Worm (Caenorhabditis elegans): ENCODE results near the gene str-1.

Gene str-1

DNA sequence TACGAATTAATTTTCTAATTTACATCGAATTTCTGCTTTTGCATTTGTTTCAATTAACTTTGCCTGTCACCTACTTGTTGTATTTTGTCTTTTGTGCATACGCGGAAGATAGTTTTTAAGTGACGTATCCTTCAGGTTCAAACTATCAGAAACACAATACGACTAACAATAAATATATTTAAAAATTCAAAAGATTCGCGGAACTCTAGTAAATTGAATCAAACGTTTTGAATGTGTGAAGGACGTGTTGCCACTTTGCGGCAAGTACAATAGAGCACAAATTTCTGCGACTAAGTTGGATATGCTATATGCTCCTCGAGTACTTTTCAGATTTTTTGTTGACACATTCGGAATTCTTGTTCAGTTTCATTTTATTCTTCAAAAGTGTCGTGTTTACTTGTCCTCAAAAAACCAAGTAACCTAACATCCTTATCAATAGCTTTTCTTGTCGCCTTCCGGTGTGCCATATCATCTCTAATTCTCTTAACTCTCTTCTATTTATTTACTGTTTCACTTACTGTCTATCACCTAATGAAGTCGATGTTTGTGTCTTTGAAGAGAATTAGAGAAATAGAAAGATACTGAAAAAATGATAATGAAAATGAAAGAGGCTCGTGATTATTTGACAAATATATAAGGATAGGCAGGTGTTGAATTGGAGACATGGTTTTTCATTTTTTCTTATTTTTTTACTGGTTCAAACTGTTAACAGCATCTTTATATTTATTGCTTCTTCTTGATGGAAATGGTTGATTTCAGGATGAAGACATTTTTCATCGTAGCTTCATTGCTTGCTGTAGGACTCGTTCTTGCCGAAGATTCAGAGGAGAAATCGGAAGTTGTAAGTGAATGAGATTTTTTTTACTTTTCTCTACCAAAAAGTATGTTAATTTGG is 15.2 kb downstream of the str-1 start, which contains the start of gene srlf-7 (continued):
- TF ChIP-seq nhr-84 (tag; optimal IDR thresholded peaks at IDR 0.05) (no peak), ets-5 (GFP tag; IDR thresholded peaks at IDR 0.05) (no peak), lir-3 (tag; optimal IDR thresholded peaks at IDR 0.05; ENCODE audit: poor library complexity) (no peak), dpl-1 (GFP tag; optimal IDR thresholded peaks at IDR 0.05) (peak in 1 of 3 experiments; percentile 36), pqm-1 (tag; optimal IDR thresholded peaks at IDR 0.05) (no peak), pax-3 (tag; optimal IDR thresholded peaks at IDR 0.05) (no peak), nhr-77 (tag; optimal IDR thresholded peaks at IDR 0.05) (peak; percentile 58), F16B12.6 (tag; optimal IDR thresholded peaks at IDR 0.05) (no peak)

DNA sequence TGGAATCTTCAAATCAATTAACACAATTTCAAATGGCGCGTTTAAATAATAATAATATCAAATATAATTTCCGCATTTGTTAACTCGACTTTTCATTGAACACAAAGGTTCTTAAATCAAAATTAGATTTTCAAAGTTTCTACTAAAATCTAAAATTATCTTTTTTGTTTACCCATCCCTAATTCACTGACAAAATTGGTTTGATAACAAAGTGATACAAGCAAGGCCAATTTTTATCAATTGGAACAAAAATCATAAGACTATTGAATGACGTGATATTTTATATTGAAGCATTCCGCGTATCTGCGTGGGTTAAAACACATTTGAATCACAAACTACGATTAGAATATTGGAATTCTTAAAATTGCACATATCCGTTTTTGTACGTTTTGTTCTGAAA is 16.8 kb downstream of the str-1 start:
- TF ChIP-seq hpl-2 (GFP tag; optimal IDR thresholded peaks at IDR 0.05) = no peak
- TF ChIP-seq nhr-237 (tag; optimal IDR thresholded peaks at IDR 0.05) = no peak
- TF ChIP-seq nhr-11 (tag; optimal IDR thresholded peaks at IDR 0.05) = no peak
- TF ChIP-seq nhr-20 (tag; optimal IDR thresholded peaks at IDR 0.05) = peak; percentile 38
- peak; percentile 27 for TF ChIP-seq nhr-90 (tag; optimal IDR thresholded peaks at IDR 0.05; ENCODE audit: poor library complexity)
- no peak for TF ChIP-seq unc-130 (tag; optimal IDR thresholded peaks at IDR 0.05)
- TF ChIP-seq lin-39 (tag; optimal IDR thresholded peaks at IDR 0.05) = no peak
- peak in 3 of 6 experiments; percentile 6 to 73 (median 56) for TF ChIP-seq elt-3 (tag; optimal IDR thresholded peaks at IDR 0.05)
- TF ChIP-seq swsn-7 (tag; optimal IDR thresholded peaks at IDR 0.05) = no peak
- TF ChIP-seq mep-1 (tag; optimal IDR thresholded peaks at IDR 0.05) = no peak
- peak; percentile 22 for TF ChIP-seq blmp-1 (tag; optimal IDR thresholded peaks at IDR 0.05)
- TF ChIP-seq elt-2 (tag; optimal IDR thresholded peaks at IDR 0.05) = peak; percentile 89
- TF ChIP-seq aha-1 (tag; optimal IDR thresholded peaks at IDR 0.05) = no peak
- no peak for TF ChIP-seq fos-1 (tag; optimal IDR thresholded peaks at IDR 0.05)
- TF ChIP-seq irx-1 (tag; optimal IDR thresholded peaks at IDR 0.05) = no peak
- TF ChIP-seq mdl-1 (tag; optimal IDR thresholded peaks at IDR 0.05) = no peak
- TF ChIP-seq zag-1 (tag; optimal IDR thresholded peaks at IDR 0.05) = no peak
- no peak for TF ChIP-seq rnt-1 (tag; optimal IDR thresholded peaks at IDR 0.05)
- TF ChIP-seq nhr-19 (GFP tag; conservative IDR thresholded peaks at IDR 0.05) = no peak
- no peak for TF ChIP-seq efl-3 (GFP tag; optimal IDR thresholded peaks at IDR 0.05)
- peak in 1 of 2 experiments; percentile 28 for TF ChIP-seq lin-35 (GFP tag; optimal IDR thresholded peaks at IDR 0.05)
- TF ChIP-seq ceh-63 (GFP tag; optimal IDR thresholded peaks at IDR 0.05) = no peak
- no peak for TF ChIP-seq ztf-11 (tag; optimal IDR thresholded peaks at IDR 0.05)
- TF ChIP-seq ztf-4 (tag; optimal IDR thresholded peaks at IDR 0.05) = no peak
- TF ChIP-seq C16A3.4 (tag; optimal IDR thresholded peaks at IDR 0.05) = no peak
- no peak for TF ChIP-seq lin-13 (GFP tag; optimal IDR thresholded peaks at IDR 0.05)
- no peak for TF ChIP-seq unc-86 (tag; optimal IDR thresholded peaks at IDR 0.05)
- no peak for TF ChIP-seq unc-30 (tag; optimal IDR thresholded peaks at IDR 0.05)
- TF ChIP-seq tlp-1 (tag; optimal IDR thresholded peaks at IDR 0.05) = no peak
- TF ChIP-seq lin-14 (GFP tag; optimal IDR thresholded peaks at IDR 0.05) = peak; percentile 56
- no peak for TF ChIP-seq pax-3 (tag; optimal IDR thresholded peaks at IDR 0.05)
- TF ChIP-seq nhr-12 (tag; optimal IDR thresholded peaks at IDR 0.05) = no peak
- peak; percentile 69 for TF ChIP-seq nhr-71 (tag; optimal IDR thresholded peaks at IDR 0.05)
- TF ChIP-seq Y116A8C.19 (tag; optimal IDR thresholded peaks at IDR 0.05; ENCODE audit: borderline replicate concordance) = no peak
- TF ChIP-seq hlh-4 (tag; optimal IDR thresholded peaks at IDR 0.05) = no peak
- no peak for TF ChIP-seq isw-1 (GFP tag; IDR thresholded peaks at IDR 0.05)
- no peak for TF ChIP-seq pag-3 (tag; optimal IDR thresholded peaks at IDR 0.05; ENCODE audit: borderline replicate concordance, insufficient read depth)
- no peak for TF ChIP-seq egl-27 (tag; optimal IDR thresholded peaks at IDR 0.05)
- TF ChIP-seq ces-1 (GFP tag; optimal IDR thresholded peaks at IDR 0.05) = no peak
- TF ChIP-seq jun-1 (tag; optimal IDR thresholded peaks at IDR 0.05) = peak; percentile 49
- no peak for TF ChIP-seq nhr-47 (tag; optimal IDR thresholded peaks at IDR 0.05)
- no peak for TF ChIP-seq dsc-1 (tag; optimal IDR thresholded peaks at IDR 0.05)

All from whole organism, L1 larva.